Fruit fly (Drosophila melanogaster): Measurements from ENCODE around the gene CG9135.

Gene CG9135

DNA sequence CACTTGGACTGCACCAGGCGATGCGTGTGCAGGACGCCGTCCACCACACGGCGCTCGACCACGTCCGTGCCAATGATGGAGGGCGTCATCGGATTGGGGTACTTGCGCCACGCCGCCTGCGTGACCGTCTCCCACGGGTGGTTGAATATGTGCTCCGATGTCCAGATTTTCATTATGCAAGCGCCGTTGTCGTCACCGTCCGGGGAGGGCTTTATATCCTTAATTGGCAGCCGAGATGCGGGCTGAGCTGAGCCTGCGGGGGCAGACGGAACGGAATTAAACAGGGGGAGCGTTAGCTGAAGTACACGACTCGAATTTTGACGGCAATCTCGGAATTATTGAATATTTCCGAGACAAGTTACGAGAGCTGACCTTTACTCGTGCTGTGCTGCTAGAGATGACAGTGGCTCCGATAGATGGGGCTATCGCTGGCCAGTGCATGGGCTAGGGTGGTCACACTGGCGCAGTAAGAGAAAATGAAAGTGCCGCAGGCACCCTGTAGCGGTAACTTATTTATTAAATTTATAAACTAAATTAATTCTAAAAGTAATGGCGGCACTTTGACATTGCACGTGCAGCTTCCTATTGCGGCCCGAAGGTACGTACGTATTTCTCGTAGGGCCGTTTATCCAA, 3.0 kb upstream of the CG9135 start, which contains the start of gene IPIP (continued):
- TF ChIP-seq H15 (GFP tag; IDR thresholded peaks at IDR 0.05) (peak; percentile 51; the same call in 1 of the 3 replicates), CG33213 (GFP tag; optimal IDR thresholded peaks at IDR 0.05) (peak; percentile 13), CG30403 (GFP tag; optimal IDR thresholded peaks at IDR 0.05) (peak; percentile 26), NFAT (GFP tag; IDR thresholded peaks at IDR 0.05) (peak; percentile 82), Ptx1 (GFP tag; IDR thresholded peaks at IDR 0.05) (peak; percentile 47), jigr1 (GFP tag; IDR thresholded peaks at IDR 0.05) (no peak; the same call in 2 of the 3 replicates), CG14710 (tag; optimal IDR thresholded peaks at IDR 0.05) (peak; percentile 99), vfl (GFP tag; optimal IDR thresholded peaks at IDR 0.05) (no peak), mld (GFP tag; IDR thresholded peaks at IDR 0.05; ENCODE audit: partially characterized antibody) (peak; percentile 75), gcm2 (GFP tag; optimal IDR thresholded peaks at IDR 0.05) (peak; percentile 30), CG17361 (GFP tag; IDR thresholded peaks at IDR 0.05) (no peak), Aef1 (GFP tag; IDR thresholded peaks at IDR 0.05) (peak; percentile 30; the same call in 1 of the 3 replicates), CG42726 (GFP tag; IDR thresholded peaks at IDR 0.05; ENCODE audit: partially characterized antibody) (peak; percentile 93), CG31441 (GFP tag; IDR thresholded peaks at IDR 0.05) (no peak), CG34376 (GFP tag; optimal IDR thresholded peaks at IDR 0.05) (peak; percentile 24), CG14441 (GFP tag; IDR thresholded peaks at IDR 0.05) (peak; percentile 26; the same call in 1 of the 2 replicates), ken (GFP tag; IDR thresholded peaks at IDR 0.05) (no peak), Lim3 (GFP tag; IDR thresholded peaks at IDR 0.05) (no peak), Nf-YB (GFP tag; optimal IDR thresholded peaks at IDR 0.05) (no peak), ewg (GFP tag; optimal IDR thresholded peaks at IDR 0.05) (peak; percentile 12), hb (GFP tag; IDR thresholded peaks at IDR 0.05; ENCODE audit: partially characterized antibody) (peak; percentile 83), CG10209 (GFP tag; optimal IDR thresholded peaks at IDR 0.05) (peak; percentile 48), CG7963 (GFP tag; IDR thresholded peaks at IDR 0.05; ENCODE audit: partially characterized antibody) (peak; percentile 82), Ets97D (GFP tag; optimal IDR thresholded peaks at IDR 0.05) (peak; percentile 27), chn (GFP tag; optimal IDR thresholded peaks at IDR 0.05) (peak; percentile 62), phol (tag; optimal IDR thresholded peaks at IDR 0.05) (peak; percentile 39), abd-A (tag; optimal IDR thresholded peaks at IDR 0.05) (no peak), esg (GFP tag; conservative IDR thresholded peaks at IDR 0.05) (no peak), Tbp (GFP tag; optimal IDR thresholded peaks at IDR 0.05) (no peak), gfzf (GFP tag; optimal IDR thresholded peaks at IDR 0.05) (peak; percentile 29), Opbp (GFP tag; IDR thresholded peaks at IDR 0.05; ENCODE audit: partially characterized antibody) (peak; percentile 88), CG2116 (GFP tag; optimal IDR thresholded peaks at IDR 0.05) (peak; percentile 10), chm (GFP tag; IDR thresholded peaks at IDR 0.05) (peak; percentile 58), CG6791 (GFP tag; IDR thresholded peaks at IDR 0.05; ENCODE audit: partially characterized antibody) (peak; percentile 87), odd (GFP tag; optimal IDR thresholded peaks at IDR 0.05) (peak; percentile 6), ash1 (GFP tag; optimal IDR thresholded peaks at IDR 0.05) (no peak), Dip3 (GFP tag; optimal IDR thresholded peaks at IDR 0.05) (no peak), Sin3A (optimal IDR thresholded peaks at IDR 0.05) (peak; percentile 34), onecut (GFP tag; IDR thresholded peaks at IDR 0.05) (peak; percentile 69), CG15514 (GFP tag; optimal IDR thresholded peaks at IDR 0.05) (peak; percentile 64), dmrt11E (tag; optimal IDR thresholded peaks at IDR 0.05) (no peak), Fer1 (GFP tag; optimal IDR thresholded peaks at IDR 0.05) (peak; percentile 4), Lpt (GFP tag; optimal IDR thresholded peaks at IDR 0.05) (no peak), ftz-f1 (GFP tag; optimal IDR thresholded peaks at IDR 0.05) (peak; percentile 66), dati (GFP tag; IDR thresholded peaks at IDR 0.05) (peak; percentile 13; the same call in 1 of the 2 replicates), nmo (GFP tag; optimal IDR thresholded peaks at IDR 0.05) (peak; percentile 37), CG13624 (GFP tag; optimal IDR thresholded peaks at IDR 0.05) (peak; percentile 28), CG4730 (GFP tag; IDR thresholded peaks at IDR 0.05) (no peak), Nf-YC (tag; optimal IDR thresholded peaks at IDR 0.05) (peak; percentile 27), MTF-1 (GFP tag; optimal IDR thresholded peaks at IDR 0.05; ENCODE audit: borderline replicate concordance) (peak; percentile 29)
